Worm (Caenorhabditis elegans) whole organism, L4/young adult: ENCODE measurements around the gene his-24.
"Not testable (repeated sequence)": the region's sequence is repeated elsewhere in the genome, so short reads cannot be mapped to it uniquely, and the experiment has no call there.

Experiments
- W03F9.2 ChIP-seq: fragments of 150-350 bp; optimal IDR thresholded peaks from 2 replicates; lab custom pipeline; 2014; ENCODE audit warnings: missing biosample characterization, missing genetic modification characterization
- dao-5 ChIP-seq: sonication (generic microtip); optimal IDR thresholded peaks from 2 replicates; lab custom pipeline; 2016; ENCODE audit warnings: missing genotype, missing genetic modification characterization, moderate library complexity, missing compliant biosample characterization
- him-1 ChIP-seq: sonication (generic microtip); optimal IDR thresholded peaks from 2 replicates; lab custom pipeline; 2016; ENCODE audit warnings: missing genotype, missing genetic modification reagents, missing genetic modification characterization, missing compliant biosample characterization

his-24 gene

ce11 chrX:14515028-14515427 is 25.1 kb downstream of the his-24 start, which contains the start of gene gcsh-1:
TSS of gene gcsh-1 (minus strand) at chrX:14515073.
- no peak for TF ChIP-seq dao-5 (tag; lab: Kevin White, UChicago)
- no peak for TF ChIP-seq him-1 (tag; lab: Kevin White, UChicago)
- no peak for TF ChIP-seq W03F9.2 (tag; lab: Kevin White, UChicago)

- no peak for TF ChIP-seq him-1 (tag; lab: Kevin White, UChicago)
- TF ChIP-seq dao-5 (tag; lab: Kevin White, UChicago) = no peak
- no peak for TF ChIP-seq W03F9.2 (tag; lab: Kevin White, UChicago)
Measured at ce11 chrX:14516560-14516959, 26.7 kb downstream of the his-24 start, which contains the start of gene D1025.10. TSS of gene D1025.10 (plus strand) at chrX:14516860.

- TF ChIP-seq W03F9.2 (tag; lab: Kevin White, UChicago) (no peak), him-1 (tag; lab: Kevin White, UChicago) (no peak), dao-5 (tag; lab: Kevin White, UChicago) (no peak)
Measured at ce11 chrX:14517842-14518241, 27.9 kb downstream of the his-24 start.

- no peak for TF ChIP-seq him-1 (tag; lab: Kevin White, UChicago)
- TF ChIP-seq dao-5 (tag; lab: Kevin White, UChicago) = no peak
- no peak for TF ChIP-seq W03F9.2 (tag; lab: Kevin White, UChicago)
Measured at ce11 chrX:14520463-14520862, 30.6 kb downstream of the his-24 start, which contains the start of gene D1025.1. TSS of gene D1025.1 (plus strand) at chrX:14520763.

- TF ChIP-seq him-1 (tag; lab: Kevin White, UChicago) = no peak
- no peak for TF ChIP-seq W03F9.2 (tag; lab: Kevin White, UChicago)
- no peak for TF ChIP-seq dao-5 (tag; lab: Kevin White, UChicago)
Measured at ce11 chrX:14523275-14523674, 33.4 kb downstream of the his-24 start, which contains the start of gene nspc-16. TSS of gene nspc-16 (plus strand) at chrX:14523575.

- TF ChIP-seq dao-5, W03F9.2, him-1 (tag; lab: Kevin White, UChicago): not testable (repeated sequence)
Measured at ce11 chrX:14525081-14525324, 35.1 kb downstream of the his-24 start, which contains the start of gene nspc-17. TSS of gene nspc-17 (minus strand) at chrX:14525181.

- peak; percentile 98 for TF ChIP-seq W03F9.2 (tag; lab: Kevin White, UChicago)
- TF ChIP-seq dao-5 (tag; lab: Kevin White, UChicago) = peak; percentile 87
- TF ChIP-seq him-1 (tag; lab: Kevin White, UChicago) = peak; percentile 99
Measured at ce11 chrX:14525325-14526305, 35.7 kb downstream of the his-24 start.

ce11 chrX:14527559-14527958 is 37.7 kb downstream of the his-24 start, which contains the start of gene nspc-18:
TSS of gene nspc-18 (minus strand) at chrX:14527659.
- TF ChIP-seq dao-5 (tag; lab: Kevin White, UChicago) = no peak
- no peak for TF ChIP-seq him-1 (tag; lab: Kevin White, UChicago)
- TF ChIP-seq W03F9.2 (tag; lab: Kevin White, UChicago) = no peak

- not testable (repeated sequence) for TF ChIP-seq W03F9.2, dao-5, him-1 (tag; lab: Kevin White, UChicago)
Measured at ce11 chrX:14528399-14528798, 38.5 kb downstream of the his-24 start, which contains the start of gene nspc-19. TSS of gene nspc-19 (plus strand) at chrX:14528699.

ce11 chrX:14530107-14530506 is 40.2 kb downstream of the his-24 start, which contains the start of gene nspc-20:
TSS of gene nspc-20 (minus strand) at chrX:14530207.
- TF ChIP-seq dao-5 (tag; lab: Kevin White, UChicago) (no peak), W03F9.2 (tag; lab: Kevin White, UChicago) (no peak), him-1 (tag; lab: Kevin White, UChicago) (no peak)

ce11 chrX:14534117-14534516 is 44.2 kb downstream of the his-24 start, which contains the start of gene T24C2.5:
TSS of gene T24C2.5 (plus strand) at chrX:14534417.
- TF ChIP-seq W03F9.2 (tag; lab: Kevin White, UChicago) (no peak), him-1 (tag; lab: Kevin White, UChicago) (no peak), dao-5 (tag; lab: Kevin White, UChicago) (no peak)

ce11 chrX:14534596-14534995 is 44.7 kb downstream of the his-24 start:
- TF ChIP-seq him-1 (tag; lab: Kevin White, UChicago) (no peak), W03F9.2 (tag; lab: Kevin White, UChicago) (no peak), dao-5 (tag; lab: Kevin White, UChicago) (no peak)

- TF ChIP-seq dao-5 (tag; lab: Kevin White, UChicago) = no peak
- no peak for TF ChIP-seq W03F9.2 (tag; lab: Kevin White, UChicago)
- no peak for TF ChIP-seq him-1 (tag; lab: Kevin White, UChicago)
Measured at ce11 chrX:14535913-14536312, 46.0 kb downstream of the his-24 start.
